Fruit fly (Drosophila melanogaster) whole organism, embryonic: ENCODE data around the gene THADA.
A peak's percentile ranks its signal among the peaks of the same experiment; 100 is the strongest.

Source experiments
- Asciz ChIP-seq: fragments of 200-800 bp; sonication (Bioruptor generic); optimal IDR thresholded peaks from 2 replicates; lab custom pipeline; 2017; ENCODE audit warnings: missing biosample characterization, mild to moderate bottlenecking, missing genetic modification characterization, missing genetic modification reagents
- Atf-2 ChIP-seq: fragments of 200-800 bp; sonication (Bioruptor generic); optimal IDR thresholded peaks from 2 replicates; lab custom pipeline; 2016; ENCODE audit warnings: missing biosample characterization, missing genetic modification characterization
- Atf3 ChIP-seq: fragments of 200-800 bp; sonication (Bioruptor generic); optimal IDR thresholded peaks from 3 replicates; lab custom pipeline; 2016; ENCODE audit warnings: missing biosample characterization, missing genetic modification characterization
- Bdp1 ChIP-seq: fragments of 200-800 bp; sonication (Bioruptor generic); optimal IDR thresholded peaks from 3 replicates; lab custom pipeline; 2016; ENCODE audit warnings: missing biosample characterization, missing genetic modification characterization
- CG10147 ChIP-seq: fragments of 200-800 bp; sonication (Bioruptor generic); optimal IDR thresholded peaks from 2 replicates; lab custom pipeline; 2019; ENCODE audit warnings: missing biosample characterization, mild to moderate bottlenecking, missing genetic modification characterization, moderate library complexity
- CG10543 ChIP-seq: fragments of 200-800 bp; sonication (Bioruptor generic); optimal IDR thresholded peaks from 3 replicates; lab custom pipeline; 2017; ENCODE audit warnings: missing biosample characterization, mild to moderate bottlenecking, missing genetic modification characterization, moderate library complexity
- CG10654 ChIP-seq: fragments of 200-800 bp; sonication (Bioruptor generic); optimal IDR thresholded peaks from 2 replicates; lab custom pipeline; 2016; ENCODE audit warnings: missing biosample characterization, missing genetic modification characterization
- CG11247 ChIP-seq: fragments of 200-800 bp; sonication (Bioruptor generic); IDR thresholded peaks from 2 replicates; pipeline ENCODE4 v1.3.6; 2022; ENCODE audit warnings: missing biosample characterization, missing genetic modification characterization
- CG11695 ChIP-seq: fragments of 200-800 bp; sonication (Bioruptor generic); IDR thresholded peaks from 3 replicates; pipeline ENCODE4 v1.3.6; 2022; ENCODE audit warnings: missing biosample characterization, missing genetic modification characterization
- CG12155 ChIP-seq: fragments of 200-800 bp; sonication (Bioruptor generic); optimal IDR thresholded peaks from 3 replicates; lab custom pipeline; 2016; ENCODE audit warnings: missing biosample characterization, missing genetic modification characterization
- CG1233 ChIP-seq: fragments of 200-800 bp; sonication (Bioruptor generic); optimal IDR thresholded peaks from 4 replicates; lab custom pipeline; 2018; ENCODE audit warnings: missing biosample characterization, mild to moderate bottlenecking, missing genetic modification characterization
- CG12391 ChIP-seq: fragments of 200-800 bp; sonication (Bioruptor generic); optimal IDR thresholded peaks from 3 replicates; lab custom pipeline; 2018; ENCODE audit warnings: missing biosample characterization, mild to moderate bottlenecking, missing genetic modification characterization, moderate library complexity
- CG13424 ChIP-seq: fragments of 200-800 bp; sonication (Bioruptor generic); optimal IDR thresholded peaks from 2 replicates; lab custom pipeline; 2019; ENCODE audit warnings: missing biosample characterization, mild to moderate bottlenecking, missing genetic modification characterization, moderate library complexity
- CG15479 ChIP-seq: fragments of 200-800 bp; sonication (Bioruptor generic); optimal IDR thresholded peaks from 3 replicates; lab custom pipeline; 2019; ENCODE audit warnings: missing biosample characterization, mild to moderate bottlenecking, missing genetic modification characterization, moderate library complexity
- CG1792 ChIP-seq: fragments of 200-800 bp; sonication (Bioruptor generic); optimal IDR thresholded peaks from 2 replicates; lab custom pipeline; 2016; ENCODE audit warnings: missing biosample characterization, missing genetic modification characterization
- CG18619 ChIP-seq: fragments of 200-800 bp; sonication (Bioruptor generic); optimal IDR thresholded peaks from 3 replicates; lab custom pipeline; 2017; ENCODE audit warnings: missing biosample characterization, mild to moderate bottlenecking, missing genetic modification characterization
- CG3163 ChIP-seq: fragments of 200-800 bp; sonication (Bioruptor generic); optimal IDR thresholded peaks from 3 replicates; lab custom pipeline; 2016; ENCODE audit warnings: missing biosample characterization, missing genetic modification characterization
- CG3281 ChIP-seq: fragments of 200-800 bp; sonication (Bioruptor generic); optimal IDR thresholded peaks from 3 replicates; lab custom pipeline; 2017; ENCODE audit warnings: missing biosample characterization, mild to moderate bottlenecking, missing genetic modification characterization
- CG33213 ChIP-seq: fragments of 200-800 bp; sonication (Bioruptor generic); optimal IDR thresholded peaks from 3 replicates; lab custom pipeline; 2016; ENCODE audit warnings: missing biosample characterization, missing genetic modification characterization
- CG3407 ChIP-seq: fragments of 200-800 bp; sonication (Bioruptor generic); optimal IDR thresholded peaks from 2 replicates; lab custom pipeline; 2018; ENCODE audit warnings: missing biosample characterization, mild to moderate bottlenecking, missing genetic modification characterization
- CG3726 ChIP-seq: fragments of 200-800 bp; sonication (Bioruptor generic); IDR thresholded peaks from 3 replicates; pipeline ENCODE4, ENCODE4 v1.3.6; 2022; ENCODE audit warnings: missing biosample characterization, missing genetic modification characterization
- CG4617 ChIP-seq: fragments of 200-800 bp; sonication (Bioruptor generic); optimal IDR thresholded peaks from 3 replicates; lab custom pipeline; 2016; ENCODE audit warnings: missing biosample characterization, missing genetic modification characterization, borderline replicate concordance
- CG7372 ChIP-seq: fragments of 200-800 bp; sonication (Bioruptor generic); IDR thresholded peaks from 2 replicates; pipeline ENCODE4 v1.3.6; 2022; ENCODE audit warnings: missing biosample characterization, missing genetic modification characterization
- CG7928 ChIP-seq: fragments of 200-800 bp; sonication (Bioruptor generic); optimal IDR thresholded peaks from 2 replicates; lab custom pipeline; 2017; ENCODE audit warnings: missing biosample characterization, mild to moderate bottlenecking, missing genetic modification characterization
- CG8359 ChIP-seq: fragments of 200-800 bp; sonication (Bioruptor generic); optimal IDR thresholded peaks from 2 replicates; lab custom pipeline; 2017; ENCODE audit warnings: missing biosample characterization, mild to moderate bottlenecking, missing genetic modification characterization, borderline replicate concordance
- D19B ChIP-seq: fragments of 200-800 bp; sonication (Bioruptor generic); optimal IDR thresholded peaks from 2 replicates; lab custom pipeline; 2017; ENCODE audit warnings: missing biosample characterization, mild to moderate bottlenecking, missing genetic modification characterization
- Dip2 ChIP-seq: fragments of 200-800 bp; sonication (Bioruptor generic); IDR thresholded peaks from 2 replicates; pipeline ENCODE4 v1.3.6; 2022; ENCODE audit warnings: missing biosample characterization, missing genetic modification characterization
- Dll ChIP-seq: fragments of 200-800 bp; sonication (Bioruptor generic); IDR thresholded peaks from 4 replicates; pipeline ENCODE4 v1.3.6; 2022; ENCODE audit warnings: missing biosample characterization, missing genetic modification characterization; ENCODE audit not compliant: partially characterized antibody
- Doc3 ChIP-seq: fragments of 200-800 bp; sonication (Bioruptor generic); IDR thresholded peaks from 3 replicates; pipeline ENCODE4 v1.3.6; 2022; ENCODE audit warnings: missing biosample characterization, missing genetic modification characterization; ENCODE audit not compliant: partially characterized antibody
- GATAe ChIP-seq: fragments of 200-800 bp; sonication (Bioruptor generic); conservative IDR thresholded peaks from 2 replicates; pipeline ENCODE4 v1.3.6; 2022; ENCODE audit warnings: missing biosample characterization, missing genetic modification characterization
- HLH4C ChIP-seq: fragments of 200-800 bp; sonication (Bioruptor generic); IDR thresholded peaks from 3 replicates; pipeline ENCODE4 v1.3.6; 2022; ENCODE audit warnings: missing biosample characterization, missing genetic modification characterization; ENCODE audit not compliant: partially characterized antibody
- Rfx ChIP-seq: fragments of 200-800 bp; sonication (Bioruptor generic); IDR thresholded peaks from 2 replicates; pipeline ENCODE4 v1.3.6; 2022; ENCODE audit warnings: missing biosample characterization, missing genetic modification characterization
- Sry-δ ChIP-seq: fragments of 200-800 bp; sonication (Bioruptor generic); optimal IDR thresholded peaks from 2 replicates; lab custom pipeline; 2016; ENCODE audit warnings: missing biosample characterization, missing genetic modification characterization
- TFAM ChIP-seq: fragments of 200-800 bp; sonication (Bioruptor generic); optimal IDR thresholded peaks from 2 replicates; lab custom pipeline; 2017; ENCODE audit warnings: missing biosample characterization, missing genetic modification characterization, inconsistent platforms
- al ChIP-seq: fragments of 200-800 bp; sonication (Bioruptor generic); IDR thresholded peaks from 2 replicates; pipeline ENCODE4 v1.3.6; 2022; ENCODE audit warnings: missing biosample characterization, missing genetic modification characterization
- cas ChIP-seq: fragments of 200-800 bp; sonication (Bioruptor generic); IDR thresholded peaks from 2 replicates; pipeline ENCODE4 v1.3.6; 2022; ENCODE audit warnings: missing biosample characterization, missing genetic modification characterization
- caup ChIP-seq: fragments of 200-800 bp; sonication (Bioruptor generic); optimal IDR thresholded peaks from 3 replicates; lab custom pipeline; 2017; ENCODE audit warnings: missing biosample characterization, mild to moderate bottlenecking, missing genetic modification characterization, moderate library complexity; ENCODE audit not compliant: severe bottlenecking
- ci ChIP-seq: fragments of 200-800 bp; sonication (Bioruptor generic); IDR thresholded peaks from 3 replicates; pipeline ENCODE4 v1.3.6; 2022; ENCODE audit warnings: missing biosample characterization, missing genetic modification characterization
- corto ChIP-seq: fragments of 200-800 bp; sonication (Bioruptor generic); optimal IDR thresholded peaks from 2 replicates; lab custom pipeline; 2016; ENCODE audit warnings: missing biosample characterization, mild to moderate bottlenecking, missing genetic modification characterization, moderate library complexity
- ems ChIP-seq: fragments of 200-800 bp; sonication (Bioruptor generic); optimal IDR thresholded peaks from 3 replicates; lab custom pipeline; 2016; ENCODE audit warnings: missing biosample characterization, missing genetic modification characterization
- fru ChIP-seq: fragments of >200 bp; optimal IDR thresholded peaks from 2 replicates; lab custom pipeline; 2017
- gem ChIP-seq: fragments of 200-800 bp; sonication (Bioruptor generic); optimal IDR thresholded peaks from 2 replicates; lab custom pipeline; 2019; ENCODE audit warnings: missing biosample characterization, mild to moderate bottlenecking, missing genetic modification characterization, moderate library complexity
- lilli ChIP-seq: fragments of 200-800 bp; sonication (Bioruptor generic); optimal IDR thresholded peaks from 3 replicates; lab custom pipeline; 2016; ENCODE audit warnings: missing biosample characterization, missing genetic modification characterization
- nmo ChIP-seq: fragments of 200-800 bp; sonication (Bioruptor generic); optimal IDR thresholded peaks from 2 replicates; lab custom pipeline; 2018; ENCODE audit warnings: missing biosample characterization, mild to moderate bottlenecking, missing genetic modification characterization, moderate library complexity
- oc ChIP-seq: fragments of 200-800 bp; sonication (Bioruptor generic); optimal IDR thresholded peaks from 2 replicates; lab custom pipeline; 2018; ENCODE audit warnings: missing biosample characterization, mild to moderate bottlenecking, missing genetic modification characterization, moderate library complexity
- sd ChIP-seq: fragments of 200-800 bp; sonication (Bioruptor generic); optimal IDR thresholded peaks from 3 replicates; lab custom pipeline; 2018; ENCODE audit warnings: missing biosample characterization, mild to moderate bottlenecking, missing genetic modification characterization, moderate library complexity
- sr ChIP-seq: fragments of 200-800 bp; sonication (Bioruptor generic); IDR thresholded peaks from 3 replicates; pipeline ENCODE4 v1.3.6; 2022; ENCODE audit warnings: missing biosample characterization, missing genetic modification characterization
- trem ChIP-seq: fragments of 200-800 bp; optimal IDR thresholded peaks from 3 replicates; lab custom pipeline; 2019; ENCODE audit warnings: missing biosample characterization, mild to moderate bottlenecking, missing genetic modification characterization, moderate library complexity
- trh ChIP-seq: fragments of 200-800 bp; sonication (Bioruptor generic); optimal IDR thresholded peaks from 2 replicates; lab custom pipeline; 2016; ENCODE audit warnings: missing biosample characterization, missing genetic modification characterization
- usp ChIP-seq: fragments of >200 bp; optimal IDR thresholded peaks from 2 replicates; lab custom pipeline; 2017; ENCODE audit warnings: missing biosample characterization, missing genetic modification characterization

THADA gene

dm6 chrX:19850503-19851094 lies 14.7 kb downstream of the THADA start (continued):
- peak; percentile 49 for TF ChIP-seq D19B
- TF ChIP-seq CG11695 = peak; percentile 78
- peak; percentile 89 for TF ChIP-seq ems (GFP tag; lab: Kevin White, UChicago)
- peak; percentile 87 for TF ChIP-seq CG13424 (tag; lab: Kevin White, UChicago)
- TF ChIP-seq trem (tag; lab: Kevin White, UChicago) = peak; percentile 79
- TF ChIP-seq CG3726 (GFP tag; lab: Robert Waterston, UW) = peak; percentile 87; the same call in 2 of the 3 replicates
- TF ChIP-seq CG18619 (GFP tag; lab: Kevin White, UChicago) = peak; percentile 81
- TF ChIP-seq CG12391 (tag; lab: Kevin White, UChicago) = peak; percentile 94
- TF ChIP-seq CG1233 (GFP tag; lab: Kevin White, UChicago) = peak; percentile 86
- peak; percentile 89 for TF ChIP-seq CG33213 (GFP tag; lab: Kevin White, UChicago)
- TF ChIP-seq Bdp1 = peak; percentile 80
- TF ChIP-seq CG7372 (GFP tag; lab: Robert Waterston, UW) = peak; percentile 69
- peak; percentile 90 for TF ChIP-seq CG10654 (GFP tag; lab: Kevin White, UChicago)
- TF ChIP-seq CG15479 (GFP tag; lab: Kevin White, UChicago) = no peak
- TF ChIP-seq cas = no peak
- peak; percentile 63 for TF ChIP-seq caup (GFP tag; lab: Kevin White, UChicago)
- TF ChIP-seq CG8359 (GFP tag; lab: Kevin White, UChicago) = peak; percentile 81
- peak; percentile 18 for TF ChIP-seq sd (tag; lab: Kevin White, UChicago)
- peak; percentile 33 for TF ChIP-seq CG7928 (GFP tag; lab: Kevin White, UChicago)
- peak; percentile 75 for TF ChIP-seq trh (GFP tag; lab: Kevin White, UChicago)
- TF ChIP-seq lilli = peak; percentile 88
- peak; percentile 71 for TF ChIP-seq Rfx (GFP tag; lab: Robert Waterston, UW)
- no peak for TF ChIP-seq GATAe (GFP tag; lab: Robert Waterston, UW)
- peak; percentile 95 for TF ChIP-seq oc (tag; lab: Kevin White, UChicago)
- TF ChIP-seq CG11247 (GFP tag; lab: Robert Waterston, UW) = peak; percentile 50
- TF ChIP-seq CG4617 = peak; percentile 81
- TF ChIP-seq CG1792 (GFP tag; lab: Kevin White, UChicago) = peak; percentile 76
- peak; percentile 96 for TF ChIP-seq ci (GFP tag; lab: Robert Waterston, UW)
- TF ChIP-seq CG12155 (GFP tag; lab: Kevin White, UChicago) = peak; percentile 88
- no peak for TF ChIP-seq fru (lab: Kevin White, UChicago)
- no peak for TF ChIP-seq Doc3 (GFP tag; lab: Robert Waterston, UW)
- no peak for TF ChIP-seq Dll (GFP tag; lab: Robert Waterston, UW)
- peak; percentile 44; the same call in 1 of the 3 replicates for TF ChIP-seq sr (GFP tag; lab: Robert Waterston, UW)
- 0 out of 2 replicates have a peak, but pooled peaks have one; percentile 20 for TF ChIP-seq al (GFP tag; lab: Robert Waterston, UW)
- TF ChIP-seq Asciz (GFP tag; lab: Kevin White, UChicago) = peak; percentile 87
- peak; percentile 93 for TF ChIP-seq Atf-2 (GFP tag; lab: Kevin White, UChicago)
- TF ChIP-seq CG10543 (GFP tag; lab: Kevin White, UChicago) = no peak
- peak; percentile 63 for TF ChIP-seq CG3281
- peak; percentile 74 for TF ChIP-seq CG3163 (GFP tag; lab: Kevin White, UChicago)
- TF ChIP-seq corto (GFP tag; lab: Kevin White, UChicago) = no peak
- peak; percentile 50 for TF ChIP-seq Sry-δ (GFP tag; lab: Kevin White, UChicago)
- peak; percentile 66 for TF ChIP-seq CG10147 (GFP tag; lab: Kevin White, UChicago)
- peak; percentile 89 for TF ChIP-seq CG3407 (GFP tag; lab: Kevin White, UChicago)
- no peak for TF ChIP-seq HLH4C
- peak; percentile 95 for TF ChIP-seq nmo (GFP tag; lab: Kevin White, UChicago)
- peak; percentile 67 for TF ChIP-seq TFAM
- TF ChIP-seq usp = no peak
- TF ChIP-seq Dip2 (GFP tag; lab: Robert Waterston, UW) = no peak
- TF ChIP-seq Atf3 (GFP tag; lab: Kevin White, UChicago) = peak; percentile 93
- TF ChIP-seq gem (tag; lab: Kevin White, UChicago) = peak; percentile 97
